Worm (Caenorhabditis elegans): ENCODE data around the gene spp-1.

DNA sequence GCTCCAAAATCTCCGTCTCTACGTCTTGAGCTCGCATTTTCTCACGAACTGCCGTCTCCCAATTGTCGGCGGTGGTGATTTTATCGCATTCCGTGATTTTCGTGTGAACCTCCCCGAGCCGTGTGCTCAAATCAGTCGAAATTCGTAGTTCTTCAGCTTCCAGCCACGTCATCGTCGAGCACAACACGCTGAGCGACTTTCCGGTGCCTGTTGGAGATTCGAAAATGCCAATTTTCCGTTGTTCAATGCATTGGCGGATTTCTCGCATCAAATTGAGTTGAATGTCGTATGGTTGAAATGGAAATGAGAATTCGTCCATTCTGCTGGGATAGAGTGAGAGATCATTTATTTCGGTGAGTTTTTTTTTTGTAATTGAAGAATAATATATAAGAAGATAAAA lies 49.5 kb upstream of the spp-1 start, which contains the start of the genes M03C11.3 and chl-1:
- no peak for TF ChIP-seq fkh-10 (GFP tag; optimal IDR thresholded peaks at IDR 0.05)
- no peak for TF ChIP-seq mdl-1 (tag; optimal IDR thresholded peaks at IDR 0.05)
- no peak for TF ChIP-seq unc-62 (GFP tag; optimal IDR thresholded peaks at IDR 0.05)
- TF ChIP-seq ZK546.5 (tag; optimal IDR thresholded peaks at IDR 0.05): no peak
- TF ChIP-seq ceh-16 (tag; optimal IDR thresholded peaks at IDR 0.05): no peak
- TF ChIP-seq lin-39 (tag; optimal IDR thresholded peaks at IDR 0.05): no peak
- no peak for TF ChIP-seq unc-39 (tag; optimal IDR thresholded peaks at IDR 0.05)
- no peak for TF ChIP-seq sea-2 (GFP tag; optimal IDR thresholded peaks at IDR 0.05)
- no peak for TF ChIP-seq tbx-2 (tag; optimal IDR thresholded peaks at IDR 0.05)
- TF ChIP-seq nhr-237 (tag; optimal IDR thresholded peaks at IDR 0.05): no peak
- no peak for TF ChIP-seq pha-4 (tag; optimal IDR thresholded peaks at IDR 0.05)
- TF ChIP-seq egl-27 (tag; optimal IDR thresholded peaks at IDR 0.05): no peak
- no peak for TF ChIP-seq lin-15B (tag; optimal IDR thresholded peaks at IDR 0.05)
